Worm (Caenorhabditis elegans): ENCODE results near the gene F41G3.5.
A peak's percentile ranks its signal among the peaks of the same experiment; 100 is the strongest.

F41G3.5 gene

DNA sequence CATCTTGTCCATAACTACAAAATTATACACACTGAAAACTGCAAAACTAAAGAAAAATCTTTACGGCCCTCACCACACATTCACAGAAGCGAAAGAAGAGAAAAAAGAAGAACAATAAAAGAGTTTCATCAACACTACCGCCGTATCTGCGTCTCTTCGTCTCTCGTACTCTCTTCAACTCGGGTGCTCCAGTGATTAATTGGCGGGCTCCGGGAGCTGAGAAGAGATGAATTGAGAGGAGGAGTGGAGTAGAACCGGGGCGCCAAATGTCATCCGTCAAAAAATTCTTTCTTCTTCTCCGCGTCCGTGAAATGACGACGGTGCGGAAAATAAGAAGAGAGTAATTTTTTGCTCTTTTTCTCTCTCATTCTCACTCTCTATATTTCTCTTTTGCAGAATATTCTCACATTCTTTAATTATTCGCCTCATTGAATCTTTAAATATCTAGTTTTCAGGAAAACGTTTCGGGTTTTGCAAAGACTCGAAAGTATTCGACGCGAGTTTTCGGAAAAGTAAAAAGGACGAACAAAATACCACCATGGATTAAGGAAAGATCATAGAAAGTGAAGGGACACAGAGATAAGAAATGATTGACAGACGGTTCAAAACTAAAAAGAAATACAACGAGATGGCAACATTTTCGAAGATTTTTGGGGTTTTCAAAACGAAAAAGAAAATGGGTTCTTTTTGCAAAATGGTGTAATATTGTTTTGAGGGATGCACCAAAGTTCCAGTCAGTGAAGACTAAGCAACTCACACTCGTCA lies 38.8 kb upstream of the F41G3.5 start:
- TF ChIP-seq unc-62 (GFP tag; optimal IDR thresholded peaks at IDR 0.05) (peak; percentile 27), nhr-25 (tag; optimal IDR thresholded peaks at IDR 0.05) (no peak), lin-39 (tag; optimal IDR thresholded peaks at IDR 0.05) (peak; percentile 96), elt-1 (tag; optimal IDR thresholded peaks at IDR 0.05) (peak; percentile 0), nfya-1 (tag; optimal IDR thresholded peaks at IDR 0.05; ENCODE audit: insufficient read depth) (peak; percentile 52)

DNA sequence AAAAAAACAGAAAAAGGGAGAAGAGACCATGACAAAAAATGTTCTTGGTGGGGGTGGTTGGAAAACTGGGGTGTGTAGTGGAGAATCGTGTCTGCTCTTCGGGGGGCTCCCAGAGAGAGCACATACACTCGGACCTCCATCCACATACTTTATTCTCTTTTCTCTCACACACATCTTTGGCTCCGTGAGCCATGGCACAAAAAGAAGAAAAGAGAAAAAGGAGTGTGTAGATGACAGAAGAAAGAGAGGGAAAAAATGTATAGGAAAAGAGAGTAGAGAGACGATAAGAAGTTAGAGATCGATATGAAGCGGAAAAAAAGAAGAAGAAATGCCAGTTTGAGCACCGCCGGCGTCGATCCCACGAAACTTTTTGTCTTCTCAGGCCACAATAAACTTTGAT lies 37.5 kb upstream of the F41G3.5 start:
- no peak for TF ChIP-seq ceh-9 (tag; optimal IDR thresholded peaks at IDR 0.05)
- no peak for TF ChIP-seq fos-1 (tag; optimal IDR thresholded peaks at IDR 0.05)
- TF ChIP-seq skn-1 (tag; optimal IDR thresholded peaks at IDR 0.05), result no peak
- TF ChIP-seq hmg-11 (tag; optimal IDR thresholded peaks at IDR 0.05), result peak; percentile 37
- TF ChIP-seq nhr-237 (tag; optimal IDR thresholded peaks at IDR 0.05), result no peak
- no peak for TF ChIP-seq nhr-11 (tag; optimal IDR thresholded peaks at IDR 0.05)
- TF ChIP-seq unc-62 (GFP tag; optimal IDR thresholded peaks at IDR 0.05), result peak; percentile 15
- no peak for TF ChIP-seq snpc-4 (tag; optimal IDR thresholded peaks at IDR 0.05)
- TF ChIP-seq mml-1 (tag; optimal IDR thresholded peaks at IDR 0.05), result no peak
- TF ChIP-seq lin-39 (tag; optimal IDR thresholded peaks at IDR 0.05), result peak; percentile 65
- TF ChIP-seq nhr-28 (tag; optimal IDR thresholded peaks at IDR 0.05), result no peak
- TF ChIP-seq egl-27 (tag; optimal IDR thresholded peaks at IDR 0.05), result no peak
- TF ChIP-seq ceh-82 (tag; optimal IDR thresholded peaks at IDR 0.05), result no peak
- no peak for TF ChIP-seq elt-2 (tag; optimal IDR thresholded peaks at IDR 0.05)
- TF ChIP-seq nhr-67 (tag; optimal IDR thresholded peaks at IDR 0.05), result no peak
- TF ChIP-seq ama-1 (optimal IDR thresholded peaks at IDR 0.05), result no peak
- no peak for TF ChIP-seq lsy-12 (tag; optimal IDR thresholded peaks at IDR 0.05)
- TF ChIP-seq ZK546.5 (tag; optimal IDR thresholded peaks at IDR 0.05), result no peak
- no peak for TF ChIP-seq daf-12 (tag; optimal IDR thresholded peaks at IDR 0.05)
- no peak for TF ChIP-seq ceh-16 (tag; optimal IDR thresholded peaks at IDR 0.05)
- TF ChIP-seq nhr-25 (tag; optimal IDR thresholded peaks at IDR 0.05), result no peak
- TF ChIP-seq nhr-76 (tag; optimal IDR thresholded peaks at IDR 0.05), result no peak
- TF ChIP-seq nfya-1 (tag; optimal IDR thresholded peaks at IDR 0.05; ENCODE audit: insufficient read depth), result peak; percentile 78
- TF ChIP-seq pqm-1 (tag; optimal IDR thresholded peaks at IDR 0.05), result no peak
- TF ChIP-seq nhr-43 (tag; optimal IDR thresholded peaks at IDR 0.05; ENCODE audit: poor library complexity, severe bottlenecking), result no peak
- TF ChIP-seq egl-5 (tag; optimal IDR thresholded peaks at IDR 0.05), result peak; percentile 18
- TF ChIP-seq lin-15B (tag; optimal IDR thresholded peaks at IDR 0.05), result peak; percentile 21
- no peak for TF ChIP-seq nhr-77 (tag; optimal IDR thresholded peaks at IDR 0.05)

DNA sequence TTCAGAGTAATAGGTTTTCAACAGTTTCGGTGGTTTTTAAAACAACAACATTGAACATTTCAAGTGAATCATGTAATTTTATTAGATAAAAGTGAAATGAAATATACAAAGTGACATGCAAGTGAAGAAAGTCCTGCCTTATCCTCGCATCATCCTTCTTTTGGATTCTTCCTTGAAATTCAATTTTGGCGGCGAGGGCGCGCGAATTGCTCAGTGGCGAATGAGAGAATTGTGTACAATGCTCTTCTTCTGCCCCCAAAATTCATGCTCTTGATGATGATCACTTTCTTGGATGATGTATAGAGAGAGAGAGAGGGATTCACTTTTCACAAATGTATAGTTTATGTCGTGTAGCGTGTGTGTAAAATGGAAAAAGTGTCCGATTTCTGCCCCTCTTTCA lies 36.8 kb upstream of the F41G3.5 start:
- TF ChIP-seq fkh-10 (GFP tag; optimal IDR thresholded peaks at IDR 0.05) (peak; percentile 86), nhr-23 (tag; optimal IDR thresholded peaks at IDR 0.05) (peak; percentile 3), pha-4 (tag; optimal IDR thresholded peaks at IDR 0.05) (no peak), ama-1 (optimal IDR thresholded peaks at IDR 0.05) (peak; percentile 74), ceh-9 (tag; optimal IDR thresholded peaks at IDR 0.05) (no peak), nhr-43 (tag; optimal IDR thresholded peaks at IDR 0.05; ENCODE audit: poor library complexity, severe bottlenecking) (peak; percentile 26), sea-2 (GFP tag; optimal IDR thresholded peaks at IDR 0.05) (no peak), daf-12 (tag; optimal IDR thresholded peaks at IDR 0.05) (no peak), aly-2 (tag; optimal IDR thresholded peaks at IDR 0.05) (no peak)

DNA sequence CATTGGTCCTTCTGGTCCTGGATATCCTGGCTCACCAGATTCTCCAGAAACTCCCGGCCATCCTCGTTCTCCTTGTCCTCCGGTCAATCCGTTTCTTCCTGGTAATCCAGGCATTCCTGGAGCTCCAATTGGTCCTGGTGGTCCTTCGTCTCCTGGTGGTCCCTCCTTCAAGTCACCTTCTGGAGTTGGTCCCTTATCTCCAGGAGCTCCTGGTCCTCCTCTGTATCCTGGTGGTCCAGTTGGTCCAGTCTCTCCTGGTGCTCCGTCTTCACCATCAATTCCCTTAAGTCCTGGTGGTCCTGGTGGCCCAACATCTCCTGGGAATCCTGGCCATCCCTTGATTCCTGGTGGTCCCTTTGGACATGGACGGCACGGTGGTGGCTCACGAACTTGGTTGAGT lies 35.9 kb upstream of the F41G3.5 start:
- TF ChIP-seq ceh-9 (tag; optimal IDR thresholded peaks at IDR 0.05), result no peak
- no peak for TF ChIP-seq daf-12 (tag; optimal IDR thresholded peaks at IDR 0.05)
